Worm (Caenorhabditis elegans): ENCODE results near the gene T25E12.6.

- TF ChIP-seq him-1 (tag; optimal IDR thresholded peaks at IDR 0.05) (no peak), dao-5 (tag; optimal IDR thresholded peaks at IDR 0.05) (no peak), W03F9.2 (tag; optimal IDR thresholded peaks at IDR 0.05) (no peak)
These were observed 10.1 kb downstream of the T25E12.6 start for ce11 chrV:16752089-16753030.
